Fruit fly (Drosophila melanogaster): ENCODE measurements around the gene CG2162.

The CG2162 gene

DNA sequence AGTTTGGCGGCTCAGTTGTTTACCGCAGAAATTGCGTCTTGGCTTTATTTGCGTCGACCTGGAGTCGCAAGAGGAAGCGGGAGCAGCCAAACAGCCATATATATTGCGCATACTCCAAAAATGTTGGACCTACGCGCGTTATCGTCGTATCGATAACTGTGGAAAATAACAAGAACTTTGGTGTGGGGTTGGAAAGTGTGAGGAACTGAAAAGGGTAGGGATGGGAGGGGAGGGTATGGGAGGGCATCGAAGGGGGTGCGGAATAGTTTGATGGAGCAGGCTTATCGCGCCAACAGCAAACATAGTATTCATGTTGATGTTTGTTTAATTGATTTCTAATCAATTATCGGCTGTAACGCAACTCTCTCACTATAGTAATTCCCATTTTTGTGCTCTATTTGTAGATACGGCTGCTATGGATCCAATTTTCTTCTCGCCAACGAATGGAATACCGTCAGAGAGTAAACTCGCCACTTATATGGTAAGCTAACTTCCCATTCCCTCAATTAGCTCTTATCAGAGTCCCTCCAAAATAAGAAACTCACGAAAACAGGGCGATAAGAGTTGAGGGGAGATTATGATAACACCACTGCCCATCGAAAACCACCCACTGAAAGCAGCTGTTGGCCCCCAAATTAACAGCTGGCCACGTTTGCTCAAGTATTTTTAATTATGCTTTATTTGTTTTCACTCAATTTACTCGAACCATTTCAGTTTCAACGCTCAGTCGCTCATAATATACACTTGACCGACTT is 48.5 kb downstream of the CG2162 start (continued):
- peak; percentile 46; the same call in 1 of the 2 replicates for TF ChIP-seq ttk (GFP tag; IDR thresholded peaks at IDR 0.05)
- no peak for TF ChIP-seq pb (GFP tag; optimal IDR thresholded peaks at IDR 0.05)
- no peak for TF ChIP-seq Abd-B (GFP tag; optimal IDR thresholded peaks at IDR 0.05)
- TF ChIP-seq CG5180 (GFP tag; optimal IDR thresholded peaks at IDR 0.05): peak; percentile 69
- peak; percentile 28 for TF ChIP-seq Atf3 (GFP tag; optimal IDR thresholded peaks at IDR 0.05)
- no peak for TF ChIP-seq CG15479 (GFP tag; optimal IDR thresholded peaks at IDR 0.05)
- TF ChIP-seq CG30431 (GFP tag; optimal IDR thresholded peaks at IDR 0.05): peak; percentile 25
- TF ChIP-seq CG14860 (GFP tag; IDR thresholded peaks at IDR 0.05; ENCODE audit: partially characterized antibody): no peak
- TF ChIP-seq CG17361 (GFP tag; IDR thresholded peaks at IDR 0.05): no peak
- no peak for TF ChIP-seq Xbp1 (GFP tag; optimal IDR thresholded peaks at IDR 0.05)
- no peak for TF ChIP-seq CG1647 (GFP tag; optimal IDR thresholded peaks at IDR 0.05)
- peak; percentile 17 for TF ChIP-seq bigmax (GFP tag; optimal IDR thresholded peaks at IDR 0.05)
- no peak for TF ChIP-seq danr (GFP tag; IDR thresholded peaks at IDR 0.05)
- no peak for TF ChIP-seq Fer3 (tag; optimal IDR thresholded peaks at IDR 0.05)
- no peak for TF ChIP-seq CG9817 (tag; optimal IDR thresholded peaks at IDR 0.05)
- TF ChIP-seq CG5953 (GFP tag; IDR thresholded peaks at IDR 0.05): peak; percentile 64
- TF ChIP-seq CG3065 (GFP tag; optimal IDR thresholded peaks at IDR 0.05): no peak
- no peak for TF ChIP-seq dmrt99B (tag; optimal IDR thresholded peaks at IDR 0.05)
- TF ChIP-seq wor (GFP tag; IDR thresholded peaks at IDR 0.05): no peak
- TF ChIP-seq gce (GFP tag; IDR thresholded peaks at IDR 0.05): peak; percentile 65; the same call in 1 of the 3 replicates
- TF ChIP-seq nerfin-2 (GFP tag; IDR thresholded peaks at IDR 0.05; ENCODE audit: partially characterized antibody): no peak
- TF ChIP-seq Antp (GFP tag; optimal IDR thresholded peaks at IDR 0.05): peak; percentile 37
- TF ChIP-seq CG10321 (GFP tag; IDR thresholded peaks at IDR 0.05): no peak
- no peak for TF ChIP-seq cad (GFP tag; optimal IDR thresholded peaks at IDR 0.05)
- TF ChIP-seq exex (tag; optimal IDR thresholded peaks at IDR 0.05): peak; percentile 100
- no peak for TF ChIP-seq Scr (GFP tag; IDR thresholded peaks at IDR 0.05; ENCODE audit: partially characterized antibody)
- TF ChIP-seq BtbVII (GFP tag; optimal IDR thresholded peaks at IDR 0.05): peak; percentile 71
- TF ChIP-seq Dip2 (GFP tag; IDR thresholded peaks at IDR 0.05): no peak
- peak; percentile 50 for TF ChIP-seq CHES-1-like (GFP tag; optimal IDR thresholded peaks at IDR 0.05)
- TF ChIP-seq dimm (GFP tag; IDR thresholded peaks at IDR 0.05): no peak
- TF ChIP-seq CG7372 (GFP tag; IDR thresholded peaks at IDR 0.05): no peak
- peak; percentile 95 for TF ChIP-seq CG34376 (GFP tag; optimal IDR thresholded peaks at IDR 0.05)
- peak; percentile 29 for TF ChIP-seq repo (GFP tag; optimal IDR thresholded peaks at IDR 0.05)
- TF ChIP-seq CG12659 (GFP tag; optimal IDR thresholded peaks at IDR 0.05): no peak
- TF ChIP-seq Aef1 (GFP tag; IDR thresholded peaks at IDR 0.05): no peak
- TF ChIP-seq aop (GFP tag; IDR thresholded peaks at IDR 0.05): peak; percentile 44; the same call in 1 of the 2 replicates
- peak; percentile 76 for TF ChIP-seq CG4328 (GFP tag; optimal IDR thresholded peaks at IDR 0.05)
- peak; percentile 33 for TF ChIP-seq CG11398 (GFP tag; optimal IDR thresholded peaks at IDR 0.05)
- peak; percentile 61 for TF ChIP-seq CG3281 (GFP tag; optimal IDR thresholded peaks at IDR 0.05)
- no peak for TF ChIP-seq Dek (tag; optimal IDR thresholded peaks at IDR 0.05)
- TF ChIP-seq Ravus (GFP tag; IDR thresholded peaks at IDR 0.05): no peak
- TF ChIP-seq CG11504 (tag; optimal IDR thresholded peaks at IDR 0.05): no peak
- TF ChIP-seq ham (GFP tag; IDR thresholded peaks at IDR 0.05): no peak
- TF ChIP-seq twi (tag; optimal IDR thresholded peaks at IDR 0.05): no peak
- peak; percentile 63 for TF ChIP-seq HHEX (GFP tag; optimal IDR thresholded peaks at IDR 0.05)
- TF ChIP-seq stc (GFP tag; IDR thresholded peaks at IDR 0.05): no peak
- TF ChIP-seq CG17802 (tag; optimal IDR thresholded peaks at IDR 0.05): no peak
- TF ChIP-seq NC2α (GFP tag; optimal IDR thresholded peaks at IDR 0.05): peak; percentile 46
- no peak for TF ChIP-seq H15 (GFP tag; IDR thresholded peaks at IDR 0.05)
- peak; percentile 45 for TF ChIP-seq CG32532 (GFP tag; IDR thresholded peaks at IDR 0.05)
